Worm (Caenorhabditis elegans): Measurements from ENCODE around the gene clec-198.

ce11 chrIV:17395910-17396309 is 48.9 kb downstream of the clec-198 start, which contains the start of gene sru-15:
- TF ChIP-seq unc-130 (GFP tag; optimal IDR thresholded peaks at IDR 0.05): no peak
- TF ChIP-seq nhr-11 (tag; optimal IDR thresholded peaks at IDR 0.05): no peak
- no peak for TF ChIP-seq zip-2 (tag; optimal IDR thresholded peaks at IDR 0.05)
- TF ChIP-seq spr-1 (tag; optimal IDR thresholded peaks at IDR 0.05): no peak
- TF ChIP-seq snpc-4 (tag; optimal IDR thresholded peaks at IDR 0.05): no peak
- TF ChIP-seq fkh-10 (GFP tag; optimal IDR thresholded peaks at IDR 0.05): no peak
- no peak for TF ChIP-seq hlh-30 (tag; optimal IDR thresholded peaks at IDR 0.05; ENCODE audit: insufficient read depth)
- TF ChIP-seq pha-4 (GFP tag; IDR thresholded peaks at IDR 0.05): no peak
- no peak for TF ChIP-seq pha-4 (tag; optimal IDR thresholded peaks at IDR 0.05)
- TF ChIP-seq nhr-237 (tag; optimal IDR thresholded peaks at IDR 0.05): no peak
- no peak for TF ChIP-seq lin-13 (GFP tag; optimal IDR thresholded peaks at IDR 0.05)
- TF ChIP-seq lsy-2 (tag; optimal IDR thresholded peaks at IDR 0.05): no peak

All from whole organism, L4 larva.